Worm (Caenorhabditis elegans): Measurements from ENCODE around the gene T05C1.2.

The T05C1.2 gene

ce11 chrII:4510684-4511083 lies 28.8 kb upstream of the T05C1.2 start:
- TF ChIP-seq klf-2 (GFP tag; conservative IDR thresholded peaks at IDR 0.05) = no peak
- TF ChIP-seq cog-1 (tag; optimal IDR thresholded peaks at IDR 0.05) = no peak
- no peak for TF ChIP-seq ztf-29 (GFP tag; IDR thresholded peaks at IDR 0.05)
- TF ChIP-seq med-1 (GFP tag; optimal IDR thresholded peaks at IDR 0.05; ENCODE audit: insufficient read depth) = no peak
- no peak for TF ChIP-seq ref-1 (GFP tag; conservative IDR thresholded peaks at IDR 0.05)
- no peak for TF ChIP-seq tab-1 (GFP tag; IDR thresholded peaks at IDR 0.05)
- TF ChIP-seq T22C8.4 (GFP tag; IDR thresholded peaks at IDR 0.05) = no peak
- TF ChIP-seq ztf-23 (GFP tag; IDR thresholded peaks at IDR 0.05) = no peak
- no peak for TF ChIP-seq flt-1 (GFP tag; IDR thresholded peaks at IDR 0.05)

DNA sequence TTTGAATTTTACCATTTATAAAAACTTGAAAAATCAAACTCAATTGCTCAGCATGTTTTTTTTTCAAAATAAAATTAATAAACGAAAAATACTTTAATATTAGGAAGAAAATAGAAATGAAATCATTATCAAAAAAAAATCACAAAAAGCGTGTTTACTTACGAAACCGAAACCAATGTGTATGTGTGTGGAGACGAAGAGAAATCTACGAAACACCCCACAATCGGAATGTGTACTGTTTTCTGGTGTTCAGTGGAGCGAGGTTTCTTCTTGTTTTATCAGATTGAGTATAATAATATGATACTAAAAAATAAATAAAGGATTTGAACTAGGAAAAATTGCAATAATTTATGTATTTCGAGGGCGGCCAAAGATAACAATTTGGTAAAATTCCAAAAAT lies 25.7 kb upstream of the T05C1.2 start:
- TF ChIP-seq med-1 (GFP tag; optimal IDR thresholded peaks at IDR 0.05; ENCODE audit: insufficient read depth) = no peak
- no peak for TF ChIP-seq cog-1 (tag; optimal IDR thresholded peaks at IDR 0.05)
- TF ChIP-seq ztf-29 (GFP tag; IDR thresholded peaks at IDR 0.05) = no peak
- TF ChIP-seq tab-1 (GFP tag; IDR thresholded peaks at IDR 0.05) = no peak
- TF ChIP-seq klf-2 (GFP tag; conservative IDR thresholded peaks at IDR 0.05) = no peak
- TF ChIP-seq flt-1 (GFP tag; IDR thresholded peaks at IDR 0.05) = no peak

ce11 chrII:4506552-4507291 lies 24.8 kb upstream of the T05C1.2 start:
- TF ChIP-seq flt-1 (GFP tag; IDR thresholded peaks at IDR 0.05) (no peak), cog-1 (tag; optimal IDR thresholded peaks at IDR 0.05) (no peak), ref-1 (GFP tag; conservative IDR thresholded peaks at IDR 0.05) (no peak), ztf-23 (GFP tag; IDR thresholded peaks at IDR 0.05) (no peak), klf-2 (GFP tag; conservative IDR thresholded peaks at IDR 0.05) (no peak), ztf-29 (GFP tag; IDR thresholded peaks at IDR 0.05) (no peak), T22C8.4 (GFP tag; IDR thresholded peaks at IDR 0.05) (no peak), tab-1 (GFP tag; IDR thresholded peaks at IDR 0.05) (no peak), med-1 (GFP tag; optimal IDR thresholded peaks at IDR 0.05; ENCODE audit: insufficient read depth) (no peak)

DNA sequence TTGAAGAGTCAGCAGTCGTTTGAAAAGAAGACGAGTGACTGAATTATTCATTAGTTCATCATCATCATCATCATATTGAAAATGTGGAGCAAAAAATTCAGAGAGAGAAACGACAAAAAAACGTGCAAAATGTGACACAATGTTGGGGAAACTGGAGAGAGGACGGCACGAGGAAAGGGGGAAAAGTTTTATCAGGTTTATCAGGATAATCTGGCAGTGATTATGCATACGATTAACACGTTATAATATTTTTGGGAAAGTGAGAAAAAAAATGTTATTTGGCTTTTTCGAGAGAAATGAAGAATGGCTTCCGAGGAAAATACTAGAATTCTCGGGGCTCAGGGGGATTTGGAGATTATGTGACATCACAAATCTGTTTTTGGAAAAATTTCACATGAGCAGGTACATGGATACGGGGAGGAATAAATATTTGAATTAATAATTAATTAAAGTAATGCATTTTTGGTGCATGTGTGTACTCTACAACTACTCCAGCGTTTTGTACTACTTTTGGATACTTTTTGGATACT lies 23.2 kb upstream of the T05C1.2 start, which contains the start of gene camt-1:
TSS of gene camt-1 (minus strand) at position 51 of the 530 bp plus-strand sequence.
- TF ChIP-seq med-1 (GFP tag; optimal IDR thresholded peaks at IDR 0.05; ENCODE audit: insufficient read depth) = no peak
- no peak for TF ChIP-seq cog-1 (tag; optimal IDR thresholded peaks at IDR 0.05)
- TF ChIP-seq tab-1 (GFP tag; IDR thresholded peaks at IDR 0.05) = no peak
- no peak for TF ChIP-seq ztf-23 (GFP tag; IDR thresholded peaks at IDR 0.05)
- TF ChIP-seq ref-1 (GFP tag; conservative IDR thresholded peaks at IDR 0.05) = no peak
- no peak for TF ChIP-seq flt-1 (GFP tag; IDR thresholded peaks at IDR 0.05)
- no peak for TF ChIP-seq T22C8.4 (GFP tag; IDR thresholded peaks at IDR 0.05)
- TF ChIP-seq klf-2 (GFP tag; conservative IDR thresholded peaks at IDR 0.05) = no peak
- no peak for TF ChIP-seq ztf-29 (GFP tag; IDR thresholded peaks at IDR 0.05)

DNA sequence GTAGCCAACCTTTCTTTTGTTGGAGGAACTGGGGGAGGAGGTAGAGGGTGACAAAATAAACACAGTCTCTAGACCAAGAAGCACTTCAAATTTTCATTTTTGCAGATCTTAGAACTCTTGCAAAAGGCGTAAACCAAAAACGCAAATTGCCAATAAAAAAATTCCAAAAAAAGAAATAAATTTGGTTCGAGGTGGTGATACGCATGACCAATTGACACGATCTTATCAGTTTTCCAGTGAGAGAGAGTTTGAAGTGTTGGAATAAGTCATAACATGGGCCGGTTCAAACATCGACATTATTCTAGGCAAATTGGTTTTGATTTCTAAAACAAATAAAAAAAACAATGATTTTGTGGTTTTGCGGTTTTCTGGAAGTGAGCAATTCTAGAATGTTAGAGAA lies 13.9 kb upstream of the T05C1.2 start:
- TF ChIP-seq tab-1 (GFP tag; IDR thresholded peaks at IDR 0.05) (no peak), ref-1 (GFP tag; conservative IDR thresholded peaks at IDR 0.05) (no peak), ztf-23 (GFP tag; IDR thresholded peaks at IDR 0.05) (no peak), med-1 (GFP tag; optimal IDR thresholded peaks at IDR 0.05; ENCODE audit: insufficient read depth) (no peak)

- TF ChIP-seq T22C8.4 (GFP tag; IDR thresholded peaks at IDR 0.05) = no peak
- no peak for TF ChIP-seq ztf-23 (GFP tag; IDR thresholded peaks at IDR 0.05)
- TF ChIP-seq med-1 (GFP tag; optimal IDR thresholded peaks at IDR 0.05; ENCODE audit: insufficient read depth) = no peak
- TF ChIP-seq klf-2 (GFP tag; conservative IDR thresholded peaks at IDR 0.05) = no peak
- no peak for TF ChIP-seq ztf-29 (GFP tag; IDR thresholded peaks at IDR 0.05)
- TF ChIP-seq flt-1 (GFP tag; IDR thresholded peaks at IDR 0.05) = no peak
- no peak for TF ChIP-seq cog-1 (tag; optimal IDR thresholded peaks at IDR 0.05)
- no peak for TF ChIP-seq tab-1 (GFP tag; IDR thresholded peaks at IDR 0.05)
- no peak for TF ChIP-seq ref-1 (GFP tag; conservative IDR thresholded peaks at IDR 0.05)
These were observed 12.6 kb upstream of the T05C1.2 start for ce11 chrII:4494532-4494931.

DNA sequence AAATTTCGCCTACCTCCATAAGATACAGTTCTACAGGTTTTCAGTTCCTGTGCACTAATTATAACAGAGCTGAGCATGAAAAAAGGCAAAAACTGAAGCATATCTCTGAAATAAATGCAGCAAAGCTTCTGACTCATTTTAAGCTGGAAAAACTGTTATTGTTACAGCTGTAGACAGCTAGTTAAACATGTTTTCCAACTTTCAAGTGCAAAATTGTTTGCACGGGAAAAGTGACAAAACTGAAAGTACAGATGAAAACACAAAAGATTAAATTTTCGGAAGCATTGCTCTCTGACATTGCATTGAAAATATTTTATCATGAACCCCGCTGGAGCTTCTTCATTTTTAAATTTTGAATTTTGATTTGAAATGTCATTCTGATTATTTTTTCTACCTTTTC lies 8.8 kb upstream of the T05C1.2 start, which contains the start of gene T05C1.5:
TSS of gene T05C1.5 (minus strand) at position 101 of the 400 bp plus-strand sequence.
- no peak for TF ChIP-seq med-1 (GFP tag; optimal IDR thresholded peaks at IDR 0.05; ENCODE audit: insufficient read depth)
- no peak for TF ChIP-seq ref-1 (GFP tag; conservative IDR thresholded peaks at IDR 0.05)
- TF ChIP-seq T22C8.4 (GFP tag; IDR thresholded peaks at IDR 0.05) = no peak
- TF ChIP-seq flt-1 (GFP tag; IDR thresholded peaks at IDR 0.05) = no peak
- no peak for TF ChIP-seq klf-2 (GFP tag; conservative IDR thresholded peaks at IDR 0.05)
- TF ChIP-seq ztf-29 (GFP tag; IDR thresholded peaks at IDR 0.05) = no peak
- TF ChIP-seq cog-1 (tag; optimal IDR thresholded peaks at IDR 0.05) = no peak
- no peak for TF ChIP-seq tab-1 (GFP tag; IDR thresholded peaks at IDR 0.05)
- no peak for TF ChIP-seq ztf-23 (GFP tag; IDR thresholded peaks at IDR 0.05)

ce11 chrII:4489288-4489687 lies 7.4 kb upstream of the T05C1.2 start, which contains the start of gene T05C1.3:
TSS of gene T05C1.3 (minus strand) at chrII:4489388.
- TF ChIP-seq ztf-29 (GFP tag; IDR thresholded peaks at IDR 0.05) = no peak
- TF ChIP-seq T22C8.4 (GFP tag; IDR thresholded peaks at IDR 0.05) = no peak
- TF ChIP-seq flt-1 (GFP tag; IDR thresholded peaks at IDR 0.05) = no peak
- TF ChIP-seq med-1 (GFP tag; optimal IDR thresholded peaks at IDR 0.05; ENCODE audit: insufficient read depth) = no peak
- no peak for TF ChIP-seq tab-1 (GFP tag; IDR thresholded peaks at IDR 0.05)
- no peak for TF ChIP-seq ref-1 (GFP tag; conservative IDR thresholded peaks at IDR 0.05)
- TF ChIP-seq cog-1 (tag; optimal IDR thresholded peaks at IDR 0.05) = no peak
- TF ChIP-seq ztf-23 (GFP tag; IDR thresholded peaks at IDR 0.05) = no peak
- TF ChIP-seq klf-2 (GFP tag; conservative IDR thresholded peaks at IDR 0.05) = no peak

ce11 chrII:4478303-4478702 lies 3.6 kb downstream of the T05C1.2 start, which contains the start of gene T05C1.1:
TSS of gene T05C1.1 (plus strand) at chrII:4478603.
- no peak for TF ChIP-seq med-1 (GFP tag; optimal IDR thresholded peaks at IDR 0.05; ENCODE audit: insufficient read depth)
- no peak for TF ChIP-seq cog-1 (tag; optimal IDR thresholded peaks at IDR 0.05)
